Worm (Caenorhabditis elegans) whole organism, L2 larva: ENCODE results near the gene C04C3.9.

Experiments used
- dmd-4 ChIP-seq: sonication (generic microtip); optimal IDR thresholded peaks from 2 replicates; lab custom pipeline; 2017; ENCODE audit warnings: missing biosample characterization, missing genetic modification characterization
- elt-1 ChIP-seq: fragments of 150-350 bp; optimal IDR thresholded peaks from 2 replicates; lab custom pipeline; 2014; ENCODE audit warnings: missing biosample characterization, missing genetic modification characterization
- nhr-10 ChIP-seq: sonication (generic microtip); optimal IDR thresholded peaks from 2 replicates; lab custom pipeline; 2017; ENCODE audit warnings: missing biosample characterization, missing genetic modification characterization
- nhr-11 ChIP-seq: fragments of 150-350 bp; optimal IDR thresholded peaks from 2 replicates; lab custom pipeline; 2014; ENCODE audit warnings: missing biosample characterization, missing genetic modification characterization
- nhr-12 ChIP-seq: fragments of 150-350 bp; optimal IDR thresholded peaks from 2 replicates; lab custom pipeline; 2014; ENCODE audit warnings: missing biosample characterization, missing genetic modification characterization
- nhr-23 ChIP-seq: fragments of 150-350 bp; optimal IDR thresholded peaks from 2 replicates; lab custom pipeline; 2014; ENCODE audit warnings: missing biosample characterization, missing genetic modification reagents, missing genetic modification characterization
- nhr-237 ChIP-seq: fragments of 150-350 bp; optimal IDR thresholded peaks from 2 replicates; lab custom pipeline; 2014; ENCODE audit warnings: missing biosample characterization, missing genetic modification characterization
- skn-1 ChIP-seq: sonication (generic microtip); optimal IDR thresholded peaks from 2 replicates; lab custom pipeline; 2017; ENCODE audit warnings: missing biosample characterization, missing genetic modification characterization
- ztf-11 ChIP-seq: sonication (generic microtip); optimal IDR thresholded peaks from 2 replicates; lab custom pipeline; 2017; ENCODE audit warnings: missing biosample characterization, missing genetic modification characterization
- ztf-4 ChIP-seq: fragments of 150-350 bp; optimal IDR thresholded peaks from 2 replicates; lab custom pipeline; 2014; ENCODE audit warnings: missing biosample characterization, missing genetic modification characterization

- TF ChIP-seq nhr-12 (tag; lab: Kevin White, UChicago) (no peak), nhr-237 (no peak), nhr-23 (tag; lab: Kevin White, UChicago) (no peak), dmd-4 (tag; lab: Kevin White, UChicago) (no peak), nhr-11 (tag; lab: Kevin White, UChicago) (no peak), skn-1 (tag; lab: Kevin White, UChicago) (no peak), ztf-11 (tag; lab: Kevin White, UChicago) (no peak), ztf-4 (no peak), elt-1 (tag; lab: Kevin White, UChicago) (peak; percentile 72), nhr-10 (no peak)
Observed at ce11 chrIV:3440848-3441247, 12.5 kb upstream of the C04C3.9 start, which contains the start of gene grd-10.
